Worm (Caenorhabditis elegans) whole organism, L1 larva: ENCODE results near the gene rgs-7.

Experiments used
- C04F5.9 ChIP-seq: sonication (generic microtip); optimal IDR thresholded peaks from 2 replicates; lab custom pipeline; 2016; ENCODE audit warnings: missing genetic modification characterization, missing compliant biosample characterization
- Y116A8C.19 ChIP-seq: sonication (generic microtip); optimal IDR thresholded peaks from 2 replicates; lab custom pipeline; 2016; ENCODE audit warnings: missing compliant biosample characterization, missing genetic modification characterization, borderline replicate concordance
- alr-1 ChIP-seq: fragments of 200-800 bp; sonication (Bioruptor generic); optimal IDR thresholded peaks from 2 replicates; lab custom pipeline; 2018; ENCODE audit warnings: borderline replicate concordance, mild to moderate bottlenecking, missing genetic modification characterization, missing compliant biosample characterization
- ama-1 ChIP-seq: fragments of 150-350 bp; optimal IDR thresholded peaks from 2 replicates; lab custom pipeline; 2014
- ceh-63 ChIP-seq: fragments of 200-800 bp; sonication (Bioruptor generic); optimal IDR thresholded peaks from 2 replicates; lab custom pipeline; 2018; ENCODE audit warnings: mild to moderate bottlenecking, missing genetic modification characterization, missing compliant biosample characterization
- ceh-82 ChIP-seq, 3 experiments: fragments of 150-350 bp in 1 of 3; sonication (generic microtip) in 2 of 3; optimal IDR thresholded peaks; 2 replicates each; lab custom pipeline; 2014 to 2017; ENCODE audit warnings: missing biosample characterization in 3 of 3, missing genetic modification characterization in 3 of 3
- ceh-88 ChIP-seq: fragments of 200-800 bp; sonication (Bioruptor generic); IDR thresholded peaks from 2 replicates; pipeline ENCODE4 v1.3.6; 2022; ENCODE audit warnings: missing genetic modification characterization, missing compliant biosample characterization
- dpl-1 ChIP-seq, 3 experiments: fragments of 150-350 bp in 2 of 3; sonication (generic microtip) in 1 of 3; optimal IDR thresholded peaks; 2 replicates each; lab custom pipeline; 2014 to 2017; ENCODE audit warnings: missing biosample characterization in 3 of 3, missing genetic modification characterization in 3 of 3, missing genetic modification reagents in 3 of 3
- dsc-1 ChIP-seq: sonication (generic microtip); optimal IDR thresholded peaks from 2 replicates; lab custom pipeline; 2016; ENCODE audit warnings: mild to moderate bottlenecking, missing genetic modification characterization, missing compliant biosample characterization
- egl-13 ChIP-seq: sonication (generic microtip); optimal IDR thresholded peaks from 2 replicates; lab custom pipeline; 2016; ENCODE audit warnings: missing genotype, missing genetic modification reagents, missing genetic modification characterization, missing compliant biosample characterization
- ets-5 ChIP-seq: fragments of 200-800 bp; sonication (Bioruptor generic); IDR thresholded peaks from 2 replicates; pipeline ENCODE4 v1.3.6; 2022; ENCODE audit warnings: missing genetic modification characterization, missing compliant biosample characterization
- fkh-10 ChIP-seq: sonication (generic microtip); optimal IDR thresholded peaks from 2 replicates; lab custom pipeline; 2017; ENCODE audit warnings: missing biosample characterization, missing genetic modification reagents, missing genetic modification characterization
- fkh-4 ChIP-seq: sonication (generic microtip); optimal IDR thresholded peaks from 2 replicates; lab custom pipeline; 2016; ENCODE audit warnings: missing compliant biosample characterization, missing genetic modification characterization, borderline replicate concordance
- fkh-8 ChIP-seq: sonication (generic microtip); optimal IDR thresholded peaks from 2 replicates; lab custom pipeline; 2016; ENCODE audit warnings: mild to moderate bottlenecking, missing genetic modification characterization, missing compliant biosample characterization
- hlh-4 ChIP-seq: sonication (generic microtip); optimal IDR thresholded peaks from 2 replicates; lab custom pipeline; 2016; ENCODE audit warnings: mild to moderate bottlenecking, missing genetic modification characterization, missing compliant biosample characterization
- irx-1 ChIP-seq: sonication (generic microtip); optimal IDR thresholded peaks from 2 replicates; lab custom pipeline; 2016; ENCODE audit warnings: missing genetic modification characterization, missing compliant biosample characterization
- jun-1 ChIP-seq: fragments of 150-350 bp; optimal IDR thresholded peaks from 2 replicates; lab custom pipeline; 2014; ENCODE audit warnings: missing biosample characterization, missing genetic modification reagents, missing genetic modification characterization
- lin-14 ChIP-seq: fragments of 200-800 bp; sonication (Bioruptor generic); optimal IDR thresholded peaks from 2 replicates; lab custom pipeline; 2018; ENCODE audit warnings: mild to moderate bottlenecking, missing genetic modification characterization, moderate library complexity, missing compliant biosample characterization
- lin-15B ChIP-seq: fragments of 150-350 bp; sonication (generic microtip); optimal IDR thresholded peaks from 3 replicates; lab custom pipeline; 2014; ENCODE audit warnings: missing biosample characterization, missing genetic modification characterization
- lsy-2 ChIP-seq, 2 experiments: fragments of 150-350 bp; optimal IDR thresholded peaks; 2 replicates each; lab custom pipeline; 2014; ENCODE audit warnings: missing biosample characterization in 2 of 2, missing genetic modification characterization in 2 of 2
- mab-9 ChIP-seq: fragments of 200-800 bp; sonication (Bioruptor generic); IDR thresholded peaks from 2 replicates; pipeline ENCODE4 v1.3.6; 2022; ENCODE audit warnings: missing genetic modification reagents, missing genetic modification characterization, missing compliant biosample characterization
- mef-2 ChIP-seq: fragments of 150-350 bp; optimal IDR thresholded peaks from 2 replicates; lab custom pipeline; 2014; ENCODE audit warnings: missing biosample characterization, missing genetic modification characterization
- nhr-11 ChIP-seq: fragments of 150-350 bp; optimal IDR thresholded peaks from 2 replicates; lab custom pipeline; 2014; ENCODE audit warnings: missing biosample characterization, missing genetic modification characterization
- nhr-12 ChIP-seq: sonication (generic microtip); optimal IDR thresholded peaks from 2 replicates; lab custom pipeline; 2017; ENCODE audit warnings: missing biosample characterization, missing genetic modification characterization
- nhr-20 ChIP-seq: sonication (generic microtip); optimal IDR thresholded peaks from 2 replicates; lab custom pipeline; 2016; ENCODE audit warnings: mild to moderate bottlenecking, missing genetic modification characterization, missing compliant biosample characterization
- nhr-47 ChIP-seq: sonication (generic microtip); optimal IDR thresholded peaks from 2 replicates; lab custom pipeline; 2016; ENCODE audit warnings: mild to moderate bottlenecking, missing genetic modification characterization, moderate library complexity, missing compliant biosample characterization
- nhr-71 ChIP-seq: sonication (generic microtip); optimal IDR thresholded peaks from 2 replicates; lab custom pipeline; 2016; ENCODE audit warnings: mild to moderate bottlenecking, missing genetic modification characterization, moderate library complexity, missing compliant biosample characterization
- nhr-77 ChIP-seq: fragments of 150-350 bp; optimal IDR thresholded peaks from 2 replicates; lab custom pipeline; 2014; ENCODE audit warnings: missing biosample characterization, missing genetic modification characterization
- nhr-90 ChIP-seq: sonication (generic microtip); optimal IDR thresholded peaks from 2 replicates; lab custom pipeline; 2016; ENCODE audit warnings: mild to moderate bottlenecking, missing genetic modification characterization, missing compliant biosample characterization; ENCODE audit not compliant: poor library complexity
- pag-3 ChIP-seq: sonication (generic microtip); optimal IDR thresholded peaks from 2 replicates; lab custom pipeline; 2017; ENCODE audit warnings: missing genetic modification characterization, mild to moderate bottlenecking, missing compliant biosample characterization, antibody characterized with exemption, borderline replicate concordance; ENCODE audit not compliant: insufficient read depth
- pax-3 ChIP-seq: fragments of 200-800 bp; sonication (Bioruptor generic); optimal IDR thresholded peaks from 2 replicates; lab custom pipeline; 2018; ENCODE audit warnings: mild to moderate bottlenecking, missing genetic modification characterization, moderate library complexity, missing compliant biosample characterization
- pqm-1 ChIP-seq: sonication (generic microtip); optimal IDR thresholded peaks from 3 replicates; lab custom pipeline; 2017; ENCODE audit warnings: missing biosample characterization, missing genetic modification characterization
- skn-1 ChIP-seq: fragments of 150-350 bp; optimal IDR thresholded peaks from 2 replicates; lab custom pipeline; 2014; ENCODE audit warnings: missing biosample characterization, missing genetic modification characterization
- sox-4 ChIP-seq: sonication (generic microtip); optimal IDR thresholded peaks from 2 replicates; lab custom pipeline; 2016; ENCODE audit warnings: missing genetic modification characterization, missing compliant biosample characterization
- sptf-1 ChIP-seq: fragments of 150-350 bp; optimal IDR thresholded peaks from 2 replicates; lab custom pipeline; 2014; ENCODE audit warnings: missing biosample characterization, missing genetic modification characterization
- tlp-1 ChIP-seq: fragments of 150-350 bp; optimal IDR thresholded peaks from 2 replicates; lab custom pipeline; 2014; ENCODE audit warnings: missing biosample characterization, missing genetic modification characterization
- unc-30 ChIP-seq: sonication (generic microtip); optimal IDR thresholded peaks from 2 replicates; lab custom pipeline; 2017; ENCODE audit warnings: missing biosample characterization, missing genetic modification characterization
- unc-86 ChIP-seq: sonication (generic microtip); optimal IDR thresholded peaks from 2 replicates; lab custom pipeline; 2016; ENCODE audit warnings: missing genetic modification characterization, missing compliant biosample characterization
- vab-15 ChIP-seq: sonication (generic microtip); optimal IDR thresholded peaks from 2 replicates; lab custom pipeline; 2017; ENCODE audit warnings: missing genotype, mild to moderate bottlenecking, missing genetic modification characterization, missing compliant biosample characterization
- xbp-1 ChIP-seq: sonication (generic microtip); optimal IDR thresholded peaks from 2 replicates; lab custom pipeline; 2016; ENCODE audit warnings: missing genetic modification characterization, missing compliant biosample characterization

The rgs-7 gene

ce11 chrX:3576239-3576638 is 33.9 kb downstream of the rgs-7 start, which contains the start of gene ckc-1 (continued):
- TF ChIP-seq C04F5.9 (tag; lab: Kevin White, UChicago), result no peak
- TF ChIP-seq fkh-4, result no peak
- TF ChIP-seq mab-9 (GFP tag; lab: Robert Waterston, UW), result no peak
- peak; percentile 87 for TF ChIP-seq pqm-1 (tag; lab: Kevin White, UChicago)
- no peak for TF ChIP-seq hlh-4 (tag; lab: Kevin White, UChicago)
- TF ChIP-seq ama-1, result no peak
- TF ChIP-seq ceh-63, result no peak
- peak; percentile 31 for TF ChIP-seq nhr-90 (tag; lab: Kevin White, UChicago)
- peak in 1 of 2 experiments; percentile 36 for TF ChIP-seq lsy-2 (tag; optimal IDR thresholded peaks at IDR 0.05; lab: Kevin White, UChicago)
- TF ChIP-seq tlp-1 (tag; lab: Kevin White, UChicago), result peak; percentile 43
- no peak for TF ChIP-seq dpl-1 (GFP tag; optimal IDR thresholded peaks at IDR 0.05; lab: Kevin White, UChicago)
- TF ChIP-seq jun-1, result no peak
- no peak for TF ChIP-seq pag-3 (tag; lab: Kevin White, UChicago)
- no peak for TF ChIP-seq xbp-1 (tag; lab: Kevin White, UChicago)
- TF ChIP-seq alr-1 (tag; lab: Kevin White, UChicago), result no peak
- no peak for TF ChIP-seq sptf-1 (tag; lab: Kevin White, UChicago)
- no peak for TF ChIP-seq skn-1 (tag; lab: Kevin White, UChicago)
- peak; percentile 29 for TF ChIP-seq lin-14 (GFP tag; lab: Kevin White, UChicago)
- TF ChIP-seq ets-5 (GFP tag; lab: Robert Waterston, UW), result no peak
- TF ChIP-seq vab-15 (tag; lab: Kevin White, UChicago), result no peak
- TF ChIP-seq nhr-12 (tag; lab: Kevin White, UChicago), result no peak
- no peak for TF ChIP-seq lin-15B
- no peak for TF ChIP-seq irx-1 (tag; lab: Kevin White, UChicago)
- TF ChIP-seq, all 84 proteins: peak for 10

- TF ChIP-seq xbp-1 (tag; lab: Kevin White, UChicago), result no peak
- TF ChIP-seq ceh-82 (tag; optimal IDR thresholded peaks at IDR 0.05; lab: Kevin White, UChicago), result no peak
- TF ChIP-seq pqm-1 (tag; lab: Kevin White, UChicago), result no peak
- TF ChIP-seq lin-14 (GFP tag; lab: Kevin White, UChicago), result peak; percentile 11
- no peak for TF ChIP-seq ets-5 (GFP tag; lab: Robert Waterston, UW)
- peak; percentile 7 for TF ChIP-seq nhr-20
- TF ChIP-seq fkh-10 (GFP tag; lab: Kevin White, UChicago), result peak; percentile 5
- TF ChIP-seq unc-30 (tag; lab: Kevin White, UChicago), result no peak
- peak; percentile 53 for TF ChIP-seq nhr-71 (tag; lab: Kevin White, UChicago)
- TF ChIP-seq nhr-47 (tag; lab: Kevin White, UChicago), result peak; percentile 32
- TF ChIP-seq fkh-8, result peak; percentile 75
Observed at ce11 chrX:3581813-3582212, 39.5 kb downstream of the rgs-7 start.

- TF ChIP-seq lin-15B, result no peak
- no peak for TF ChIP-seq fkh-4
- TF ChIP-seq dsc-1 (tag; lab: Kevin White, UChicago), result peak; percentile 93
- TF ChIP-seq unc-86 (tag; lab: Kevin White, UChicago), result no peak
- no peak for TF ChIP-seq mef-2 (tag; lab: Kevin White, UChicago)
- no peak for TF ChIP-seq nhr-11 (tag; lab: Kevin White, UChicago)
- no peak for TF ChIP-seq Y116A8C.19 (tag; lab: Kevin White, UChicago)
- TF ChIP-seq egl-13 (tag; lab: Kevin White, UChicago), result peak; percentile 3
- peak; percentile 81 for TF ChIP-seq fkh-8
- no peak for TF ChIP-seq ceh-82 (tag; optimal IDR thresholded peaks at IDR 0.05; lab: Kevin White, UChicago)
- peak; percentile 28 for TF ChIP-seq nhr-71 (tag; lab: Kevin White, UChicago)
- TF ChIP-seq jun-1, result no peak
- TF ChIP-seq lsy-2 (tag; optimal IDR thresholded peaks at IDR 0.05; lab: Kevin White, UChicago), result no peak
- TF ChIP-seq ceh-88 (GFP tag; lab: Robert Waterston, UW), result no peak
- no peak for TF ChIP-seq nhr-77 (tag; lab: Kevin White, UChicago)
- peak; percentile 25 for TF ChIP-seq nhr-47 (tag; lab: Kevin White, UChicago)
- TF ChIP-seq sox-4 (tag; lab: Kevin White, UChicago), result peak; percentile 44
- peak; percentile 7 for TF ChIP-seq pax-3
Observed at ce11 chrX:3583436-3583835, 41.1 kb downstream of the rgs-7 start.
